Fruit fly (Drosophila melanogaster) whole organism, embryonic: ENCODE measurements around the gene CG43347.

Experiments used
- Atf3 ChIP-seq: fragments of 200-800 bp; sonication (Bioruptor generic); optimal IDR thresholded peaks from 3 replicates; lab custom pipeline; 2016; ENCODE audit warnings: missing biosample characterization, missing genetic modification characterization
- CG10267 ChIP-seq: fragments of 200-800 bp; sonication (Bioruptor generic); optimal IDR thresholded peaks from 2 replicates; lab custom pipeline; 2018; ENCODE audit warnings: missing biosample characterization, mild to moderate bottlenecking, missing genetic modification characterization, moderate library complexity
- CG12155 ChIP-seq: fragments of 200-800 bp; sonication (Bioruptor generic); optimal IDR thresholded peaks from 3 replicates; lab custom pipeline; 2016; ENCODE audit warnings: missing biosample characterization, missing genetic modification characterization
- CG15269 ChIP-seq: fragments of 200-800 bp; sonication (Bioruptor generic); optimal IDR thresholded peaks from 2 replicates; lab custom pipeline; 2018; ENCODE audit warnings: missing biosample characterization, mild to moderate bottlenecking, missing genetic modification characterization, moderate library complexity
- CG15601 ChIP-seq: fragments of 200-800 bp; sonication (Bioruptor generic); optimal IDR thresholded peaks from 3 replicates; lab custom pipeline; 2019; ENCODE audit warnings: missing biosample characterization, mild to moderate bottlenecking, missing genetic modification characterization, moderate library complexity
- CG31365 ChIP-seq: fragments of 200-800 bp; sonication (Bioruptor generic); optimal IDR thresholded peaks from 2 replicates; lab custom pipeline; 2018; ENCODE audit warnings: missing biosample characterization, mild to moderate bottlenecking, missing genetic modification characterization
- CG31441 ChIP-seq: fragments of 200-800 bp; sonication (Bioruptor generic); IDR thresholded peaks from 2 replicates; pipeline ENCODE4 v1.3.6; 2022; ENCODE audit warnings: missing biosample characterization, missing genetic modification characterization
- CG32767 ChIP-seq: fragments of 200-800 bp; sonication (Bioruptor generic); IDR thresholded peaks from 2 replicates; pipeline ENCODE4 v1.3.6; 2022; ENCODE audit warnings: missing biosample characterization, missing genetic modification characterization
- CG4707 ChIP-seq: fragments of 200-800 bp; sonication (Bioruptor generic); optimal IDR thresholded peaks from 2 replicates; lab custom pipeline; 2018; ENCODE audit warnings: missing biosample characterization, mild to moderate bottlenecking, missing genetic modification characterization, moderate library complexity
- CG5180 ChIP-seq: fragments of 200-800 bp; sonication (Bioruptor generic); optimal IDR thresholded peaks from 3 replicates; lab custom pipeline; 2017; ENCODE audit warnings: missing biosample characterization, missing genetic modification characterization, mild to moderate bottlenecking, moderate library complexity, missing genetic modification reagents
- CG7839 ChIP-seq: fragments of 200-800 bp; sonication (Bioruptor generic); optimal IDR thresholded peaks from 3 replicates; lab custom pipeline; 2018; ENCODE audit warnings: missing biosample characterization, mild to moderate bottlenecking, missing genetic modification characterization, moderate library complexity
- CG8478 ChIP-seq: fragments of >200 bp; optimal IDR thresholded peaks from 2 replicates; lab custom pipeline; 2018
- CG9817 ChIP-seq: fragments of 200-800 bp; sonication (Bioruptor generic); optimal IDR thresholded peaks from 2 replicates; lab custom pipeline; 2018; ENCODE audit warnings: missing biosample characterization, mild to moderate bottlenecking, missing genetic modification characterization, moderate library complexity
- CHES-1-like ChIP-seq: fragments of 200-800 bp; sonication (Bioruptor generic); optimal IDR thresholded peaks from 2 replicates; lab custom pipeline; 2016; ENCODE audit warnings: missing biosample characterization, missing genetic modification characterization
- CTCF ChIP-seq: fragments of 200-800 bp; sonication (Bioruptor generic); optimal IDR thresholded peaks from 2 replicates; lab custom pipeline; 2017; ENCODE audit warnings: missing biosample characterization, mild to moderate bottlenecking, missing genetic modification characterization, moderate library complexity
- CkIIα-i1 ChIP-seq: fragments of 200-800 bp; sonication (Bioruptor generic); IDR thresholded peaks from 2 replicates; pipeline ENCODE4 v1.3.6; 2022; ENCODE audit warnings: missing biosample characterization, missing genetic modification characterization
- Doc2 ChIP-seq: fragments of 200-800 bp; sonication (Bioruptor generic); IDR thresholded peaks from 2 replicates; pipeline ENCODE4 v1.3.6; 2022; ENCODE audit warnings: missing biosample characterization, missing genetic modification characterization
- Doc3 ChIP-seq: fragments of 200-800 bp; sonication (Bioruptor generic); IDR thresholded peaks from 3 replicates; pipeline ENCODE4 v1.3.6; 2022; ENCODE audit warnings: missing biosample characterization, missing genetic modification characterization; ENCODE audit not compliant: partially characterized antibody
- Dp ChIP-seq: fragments of 200-800 bp; sonication (Bioruptor generic); optimal IDR thresholded peaks from 2 replicates; lab custom pipeline; 2018; ENCODE audit warnings: missing biosample characterization, mild to moderate bottlenecking, missing genetic modification characterization, moderate library complexity
- Gug ChIP-seq: fragments of 200-800 bp; sonication (Bioruptor generic); IDR thresholded peaks from 4 replicates; pipeline ENCODE4 v1.3.6; 2022; ENCODE audit warnings: missing biosample characterization, missing genetic modification characterization
- HLH4C ChIP-seq: fragments of 200-800 bp; sonication (Bioruptor generic); IDR thresholded peaks from 3 replicates; pipeline ENCODE4 v1.3.6; 2022; ENCODE audit warnings: missing biosample characterization, missing genetic modification characterization; ENCODE audit not compliant: partially characterized antibody
- HmgZ ChIP-seq: fragments of 200-800 bp; sonication (Bioruptor generic); optimal IDR thresholded peaks from 2 replicates; lab custom pipeline; 2018; ENCODE audit warnings: missing biosample characterization, mild to moderate bottlenecking, missing genetic modification characterization
- Lpt ChIP-seq: fragments of >200 bp; optimal IDR thresholded peaks from 2 replicates; lab custom pipeline; 2018; ENCODE audit warnings: missing biosample characterization, missing genetic modification characterization
- Max ChIP-seq: fragments of 200-800 bp; sonication (Bioruptor generic); optimal IDR thresholded peaks from 2 replicates; lab custom pipeline; 2016; ENCODE audit warnings: missing biosample characterization, mild to moderate bottlenecking, missing genetic modification characterization
- Pdp1 ChIP-seq, 2 experiments: fragments of 200-800 bp; sonication (Bioruptor generic); optimal IDR thresholded peaks; 3 replicates each; lab custom pipeline; 2016; ENCODE audit warnings: missing biosample characterization in 2 of 2, missing genetic modification characterization in 2 of 2, mild to moderate bottlenecking in 1 of 2, moderate library complexity in 1 of 2
- Vsx1 ChIP-seq: fragments of 200-800 bp; sonication (Bioruptor generic); optimal IDR thresholded peaks from 2 replicates; lab custom pipeline; 2017; ENCODE audit warnings: missing biosample characterization, mild to moderate bottlenecking, missing genetic modification characterization, missing genetic modification reagents
- aop ChIP-seq: fragments of 200-800 bp; sonication (Bioruptor generic); IDR thresholded peaks from 2 replicates; pipeline ENCODE4 v1.3.6; 2022; ENCODE audit warnings: missing biosample characterization, missing genetic modification characterization
- az2 ChIP-seq: fragments of 200-800 bp; sonication (Bioruptor generic); optimal IDR thresholded peaks from 3 replicates; lab custom pipeline; 2016; ENCODE audit warnings: missing biosample characterization, missing genetic modification characterization
- bab2 ChIP-seq: fragments of 200-800 bp; sonication (Bioruptor generic); optimal IDR thresholded peaks from 2 replicates; lab custom pipeline; 2016; ENCODE audit warnings: missing biosample characterization, missing genetic modification characterization
- bcd ChIP-seq: fragments of 200-800 bp; sonication (Bioruptor generic); optimal IDR thresholded peaks from 2 replicates; lab custom pipeline; 2017; ENCODE audit warnings: missing biosample characterization, mild to moderate bottlenecking, missing genetic modification characterization
- cas ChIP-seq: fragments of 200-800 bp; sonication (Bioruptor generic); IDR thresholded peaks from 2 replicates; pipeline ENCODE4 v1.3.6; 2022; ENCODE audit warnings: missing biosample characterization, missing genetic modification characterization
- cato ChIP-seq: fragments of 200-800 bp; sonication (Bioruptor generic); optimal IDR thresholded peaks from 2 replicates; lab custom pipeline; 2016; ENCODE audit warnings: missing biosample characterization, missing genetic modification characterization, borderline replicate concordance
- dmrt99B ChIP-seq: fragments of 200-800 bp; sonication (Bioruptor generic); optimal IDR thresholded peaks from 2 replicates; lab custom pipeline; 2018; ENCODE audit warnings: missing biosample characterization, mild to moderate bottlenecking, missing genetic modification characterization, moderate library complexity
- eyg ChIP-seq: fragments of 200-800 bp; sonication (Bioruptor generic); optimal IDR thresholded peaks from 3 replicates; lab custom pipeline; 2016; ENCODE audit warnings: missing biosample characterization, missing genetic modification characterization
- fd64A ChIP-seq: fragments of 200-800 bp; sonication (Bioruptor generic); optimal IDR thresholded peaks from 3 replicates; lab custom pipeline; 2018; ENCODE audit warnings: missing biosample characterization, mild to moderate bottlenecking, missing genetic modification characterization
- gcm ChIP-seq: fragments of 200-800 bp; sonication (Bioruptor generic); optimal IDR thresholded peaks from 2 replicates; lab custom pipeline; 2019; ENCODE audit warnings: missing biosample characterization, mild to moderate bottlenecking, missing genetic modification characterization, moderate library complexity
- gfzf ChIP-seq: fragments of 200-800 bp; sonication (Bioruptor generic); optimal IDR thresholded peaks from 2 replicates; lab custom pipeline; 2016; ENCODE audit warnings: missing biosample characterization, mild to moderate bottlenecking, missing genetic modification characterization, moderate library complexity
- hbn ChIP-seq: fragments of 200-800 bp; sonication (Bioruptor generic); IDR thresholded peaks from 2 replicates; pipeline ENCODE4 v1.3.6; 2022; ENCODE audit warnings: missing biosample characterization, missing genetic modification characterization; ENCODE audit not compliant: partially characterized antibody
- klu ChIP-seq: fragments of 200-800 bp; sonication (Bioruptor generic); IDR thresholded peaks from 2 replicates; pipeline ENCODE4 v1.3.6; 2022; ENCODE audit warnings: missing biosample characterization, missing genetic modification characterization
- lilli ChIP-seq: fragments of 200-800 bp; sonication (Bioruptor generic); optimal IDR thresholded peaks from 3 replicates; lab custom pipeline; 2016; ENCODE audit warnings: missing biosample characterization, missing genetic modification characterization
- maf-S ChIP-seq: fragments of 200-800 bp; sonication (Bioruptor generic); optimal IDR thresholded peaks from 2 replicates; lab custom pipeline; 2016; ENCODE audit warnings: missing biosample characterization, missing genetic modification characterization
- mam ChIP-seq: fragments of 200-800 bp; sonication (Bioruptor generic); optimal IDR thresholded peaks from 3 replicates; lab custom pipeline; 2016; ENCODE audit warnings: missing biosample characterization, missing genetic modification characterization
- mld ChIP-seq: fragments of 200-800 bp; sonication (Bioruptor generic); IDR thresholded peaks from 3 replicates; pipeline ENCODE4 v1.3.6; 2022; ENCODE audit warnings: missing biosample characterization, missing genetic modification characterization; ENCODE audit not compliant: partially characterized antibody
- org-1 ChIP-seq: fragments of 200-800 bp; sonication (Bioruptor generic); optimal IDR thresholded peaks from 2 replicates; lab custom pipeline; 2017; ENCODE audit warnings: missing biosample characterization, missing genetic modification characterization
- pan ChIP-seq, 4 experiments: fragments of >200 bp in 3 of 4; fragments of 200-800 bp in 1 of 4; sonication (Bioruptor generic) in 1 of 4; optimal IDR thresholded peaks in 3 of 4; IDR thresholded peaks in 1 of 4; 2 replicates each; pipeline versions ENCODE4 v1.3.6 to Lab custom; 2017 to 2022; ENCODE audit warnings: missing biosample characterization in 2 of 4, missing genetic modification characterization in 2 of 4, mixed read lengths in 1 of 4
- pho ChIP-seq: fragments of 200-800 bp; sonication (Bioruptor generic); optimal IDR thresholded peaks from 2 replicates; lab custom pipeline; 2016; ENCODE audit warnings: missing biosample characterization, missing genetic modification characterization
- repo ChIP-seq: fragments of 200-800 bp; sonication (Bioruptor generic); optimal IDR thresholded peaks from 2 replicates; lab custom pipeline; 2016; ENCODE audit warnings: missing biosample characterization, missing genetic modification characterization
- sim ChIP-seq: fragments of 200-800 bp; sonication (Bioruptor generic); IDR thresholded peaks from 2 replicates; pipeline ENCODE4 v1.3.6; 2022; ENCODE audit warnings: missing biosample characterization, missing genetic modification characterization
- ssp ChIP-seq: fragments of 200-800 bp; sonication (Bioruptor generic); IDR thresholded peaks from 2 replicates; pipeline ENCODE4 v1.3.6; 2022; ENCODE audit warnings: missing biosample characterization, missing genetic modification characterization
- trh ChIP-seq: fragments of 200-800 bp; sonication (Bioruptor generic); optimal IDR thresholded peaks from 2 replicates; lab custom pipeline; 2016; ENCODE audit warnings: missing biosample characterization, missing genetic modification characterization
- unpg ChIP-seq: fragments of 200-800 bp; sonication (Bioruptor generic); optimal IDR thresholded peaks from 3 replicates; lab custom pipeline; 2018; ENCODE audit warnings: missing biosample characterization, mild to moderate bottlenecking, missing genetic modification characterization, moderate library complexity

CG43347 gene

dm6 chrX:10573554-10573953, 46.4 kb downstream of the CG43347 start (continued):
- TF ChIP-seq maf-S (GFP tag; lab: Kevin White, UChicago) (no peak), CkIIα-i1 (GFP tag; lab: Robert Waterston, UW) (no peak), Gug (GFP tag; lab: Robert Waterston, UW) (peak; percentile 44; the same call in 1 of the 4 replicates), trh (GFP tag; lab: Kevin White, UChicago) (no peak), lilli (GFP tag; lab: Kevin White, UChicago) (peak; percentile 53), Atf3 (no peak), Lpt (GFP tag; lab: Kevin White, UChicago) (no peak), bab2 (GFP tag; lab: Kevin White, UChicago) (no peak), sim (no peak), Pdp1 (GFP tag; optimal IDR thresholded peaks at IDR 0.05; lab: Kevin White, UChicago) (peak in 1 of 2 experiments; percentile 12), pan (optimal IDR thresholded peaks at IDR 0.05; lab: Kevin White, UChicago) (no peak), pan (GFP tag; optimal IDR thresholded peaks at IDR 0.05 in 1 of 2, IDR thresholded peaks at IDR 0.05 in 1 of 2) (peak in 1 of 2 experiments; percentile 77), CG32767 (GFP tag; lab: Robert Waterston, UW) (peak; percentile 58; the same call in 1 of the 2 replicates), dmrt99B (tag; lab: Kevin White, UChicago) (peak; percentile 73), CG15269 (tag; lab: Kevin White, UChicago) (peak; percentile 69), CG12155 (GFP tag; lab: Kevin White, UChicago) (peak; percentile 20), fd64A (no peak), cas (0 out of 2 replicates have a peak, but pooled peaks have one; percentile 17), cato (GFP tag; lab: Kevin White, UChicago) (no peak), CG8478 (lab: Kevin White, UChicago) (no peak), Max (GFP tag; lab: Kevin White, UChicago) (peak; percentile 11), CHES-1-like (GFP tag; lab: Kevin White, UChicago) (no peak), org-1 (GFP tag; lab: Kevin White, UChicago) (peak; percentile 41), eyg (GFP tag; lab: Kevin White, UChicago) (no peak), CG31365 (tag; lab: Kevin White, UChicago) (no peak), CG31441 (GFP tag; lab: Robert Waterston, UW) (peak; percentile 70), Dp (no peak), CG15601 (peak; percentile 45), az2 (peak; percentile 55), HmgZ (tag; lab: Kevin White, UChicago) (no peak), Vsx1 (GFP tag; lab: Kevin White, UChicago) (peak; percentile 11), ssp (GFP tag; lab: Robert Waterston, UW) (0 out of 2 replicates have a peak, but pooled peaks have one; percentile 22), unpg (GFP tag; lab: Kevin White, UChicago) (peak; percentile 69), mld (GFP tag; lab: Robert Waterston, UW) (no peak), pho (no peak), klu (GFP tag; lab: Robert Waterston, UW) (no peak), Doc2 (GFP tag; lab: Robert Waterston, UW) (no peak), CG9817 (tag; lab: Kevin White, UChicago) (peak; percentile 21), CTCF (GFP tag; lab: Kevin White, UChicago) (no peak), repo (GFP tag; lab: Kevin White, UChicago) (no peak), gfzf (no peak), aop (no peak), CG7839 (tag; lab: Kevin White, UChicago) (peak; percentile 70), CG5180 (no peak), hbn (GFP tag; lab: Robert Waterston, UW) (no peak), Doc3 (GFP tag; lab: Robert Waterston, UW) (no peak), bcd (GFP tag; lab: Kevin White, UChicago) (peak; percentile 46), gcm (GFP tag; lab: Kevin White, UChicago) (peak; percentile 23), mam (no peak), CG4707 (GFP tag; lab: Kevin White, UChicago) (no peak), HLH4C (GFP tag; lab: Robert Waterston, UW) (no peak), CG10267 (peak; percentile 51)
